Worm (Caenorhabditis elegans) whole organism, early embryonic: ENCODE data around the gene F01D5.5.

Source experiments
- aly-1 ChIP-seq: sonication (generic microtip); optimal IDR thresholded peaks from 2 replicates; lab custom pipeline; 2016; ENCODE audit warnings: missing genetic modification characterization, missing compliant biosample characterization
- ama-1 ChIP-seq: fragments of 150-350 bp; optimal IDR thresholded peaks from 2 replicates; lab custom pipeline; 2014
- flt-1 ChIP-seq: fragments of 200-800 bp; sonication (Bioruptor generic); IDR thresholded peaks from 2 replicates; pipeline ENCODE4 v1.3.6; 2022; ENCODE audit warnings: missing genetic modification characterization, missing compliant biosample characterization
- hmbx-1 ChIP-seq: sonication (generic microtip); optimal IDR thresholded peaks from 2 replicates; lab custom pipeline; 2016; ENCODE audit warnings: mild to moderate bottlenecking, missing genetic modification characterization, missing compliant biosample characterization
- hnd-1 ChIP-seq: sonication (generic microtip); optimal IDR thresholded peaks from 2 replicates; lab custom pipeline; 2016; ENCODE audit warnings: missing genetic modification characterization, missing compliant biosample characterization
- scrt-1 ChIP-seq: fragments of 200-800 bp; sonication (Bioruptor generic); IDR thresholded peaks from 2 replicates; pipeline ENCODE4 v1.3.6; 2022; ENCODE audit warnings: missing genetic modification characterization, missing compliant biosample characterization
- sea-1 ChIP-seq: fragments of 200-800 bp; sonication (Bioruptor generic); conservative IDR thresholded peaks from 2 replicates; pipeline ENCODE4 v1.3.6; 2022; ENCODE audit warnings: missing genetic modification characterization, missing compliant biosample characterization
- tbx-11 ChIP-seq: fragments of 200-800 bp; sonication (Bioruptor generic); IDR thresholded peaks from 2 replicates; pipeline ENCODE4 v1.3.6; 2022; ENCODE audit warnings: missing genetic modification characterization, missing compliant biosample characterization
- tbx-37 ChIP-seq: fragments of 200-800 bp; sonication (Bioruptor generic); conservative IDR thresholded peaks from 2 replicates; pipeline ENCODE4 v1.3.6; 2022; ENCODE audit warnings: missing genetic modification reagents, missing genetic modification characterization, missing compliant biosample characterization
- tra-4 ChIP-seq: sonication (generic microtip); optimal IDR thresholded peaks from 2 replicates; lab custom pipeline; 2017; ENCODE audit warnings: missing genetic modification characterization, missing compliant biosample characterization

ce11 chrII:13958359-13958758 is 43.7 kb downstream of the F01D5.5 start:
- TF ChIP-seq hnd-1 (no peak), sea-1 (no peak), tbx-11 (no peak), hmbx-1 (tag; lab: Kevin White, UChicago) (no peak), flt-1 (GFP tag; lab: Robert Waterston, UW) (no peak), ama-1 (no peak), scrt-1 (GFP tag; lab: Robert Waterston, UW) (no peak), aly-1 (tag; lab: Kevin White, UChicago) (no peak), tbx-37 (GFP tag; lab: Robert Waterston, UW) (no peak), tra-4 (tag; lab: Kevin White, UChicago) (no peak)
